Fruit fly (Drosophila melanogaster): ENCODE data around the gene rdo.

DNA sequence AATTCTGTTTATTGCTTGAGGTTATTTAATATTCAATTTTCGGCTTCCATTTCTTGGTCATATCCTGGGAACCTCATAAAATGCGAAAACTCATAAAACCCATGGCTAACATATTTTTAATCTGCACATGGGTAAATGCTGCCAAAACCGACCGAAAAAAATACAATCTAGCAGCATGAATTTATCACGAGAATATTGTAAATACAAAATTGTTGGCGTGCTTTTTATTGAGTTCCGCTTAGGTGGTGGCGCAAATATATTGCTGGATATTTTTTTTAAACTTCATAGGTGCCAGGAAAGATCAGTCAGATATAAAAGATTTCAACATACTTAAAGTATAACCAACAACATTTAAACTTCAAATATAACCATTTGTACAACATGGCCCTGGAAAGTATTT lies 22.1 kb upstream of the rdo start, which contains the start of gene Prosbeta5R2:
- TF ChIP-seq pan (optimal IDR thresholded peaks at IDR 0.05) (no peak), Dfd (GFP tag; optimal IDR thresholded peaks at IDR 0.05) (no peak), dmrt93B (GFP tag; optimal IDR thresholded peaks at IDR 0.05) (no peak), Rel (GFP tag; optimal IDR thresholded peaks at IDR 0.05) (no peak), Rel (tag; optimal IDR thresholded peaks at IDR 0.05) (no peak), GATAd (GFP tag; optimal IDR thresholded peaks at IDR 0.05) (no peak), jim (GFP tag; optimal IDR thresholded peaks at IDR 0.05) (no peak)
